Fruit fly (Drosophila melanogaster) whole organism, embryonic: ENCODE measurements around the gene Ppt1.

ENCODE experiments used
- Adf1 ChIP-seq: fragments of 200-800 bp; sonication (Bioruptor generic); IDR thresholded peaks from 2 replicates; pipeline ENCODE4 v1.3.6; 2022; ENCODE audit warnings: missing biosample characterization, missing genetic modification characterization
- Atf3 ChIP-seq: fragments of 200-800 bp; sonication (Bioruptor generic); optimal IDR thresholded peaks from 3 replicates; lab custom pipeline; 2016; ENCODE audit warnings: missing biosample characterization, missing genetic modification characterization
- CG1233 ChIP-seq: fragments of 200-800 bp; sonication (Bioruptor generic); optimal IDR thresholded peaks from 4 replicates; lab custom pipeline; 2018; ENCODE audit warnings: missing biosample characterization, mild to moderate bottlenecking, missing genetic modification characterization
- CG12659 ChIP-seq: fragments of 200-800 bp; sonication (Bioruptor generic); optimal IDR thresholded peaks from 3 replicates; lab custom pipeline; 2017; ENCODE audit warnings: mild to moderate bottlenecking, missing biosample characterization, missing genetic modification reagents, missing genetic modification characterization
- CG14050 ChIP-seq: fragments of 200-800 bp; sonication (Bioruptor generic); IDR thresholded peaks from 3 replicates; pipeline ENCODE4 v1.3.6; 2022; ENCODE audit warnings: missing biosample characterization, missing genetic modification characterization
- CG14860 ChIP-seq: fragments of 200-800 bp; sonication (Bioruptor generic); IDR thresholded peaks from 3 replicates; pipeline ENCODE4 v1.3.6; 2022; ENCODE audit warnings: missing biosample characterization, missing genetic modification characterization; ENCODE audit not compliant: partially characterized antibody
- CG15514 ChIP-seq: fragments of 200-800 bp; sonication (Bioruptor generic); optimal IDR thresholded peaks from 3 replicates; lab custom pipeline; 2017; ENCODE audit warnings: missing biosample characterization, missing genetic modification characterization, mild to moderate bottlenecking, moderate library complexity, missing genetic modification reagents
- CG15696 ChIP-seq: fragments of 200-800 bp; sonication (Bioruptor generic); optimal IDR thresholded peaks from 2 replicates; lab custom pipeline; 2019; ENCODE audit warnings: missing biosample characterization, mild to moderate bottlenecking, missing genetic modification characterization, moderate library complexity
- CG16863 ChIP-seq: fragments of 200-800 bp; sonication (Bioruptor generic); optimal IDR thresholded peaks from 3 replicates; lab custom pipeline; 2016; ENCODE audit warnings: missing biosample characterization, missing genetic modification characterization
- CG2120 ChIP-seq: fragments of 200-800 bp; sonication (Bioruptor generic); optimal IDR thresholded peaks from 3 replicates; lab custom pipeline; 2016; ENCODE audit warnings: missing biosample characterization, missing genetic modification characterization
- CG2129 ChIP-seq: fragments of 200-800 bp; sonication (Bioruptor generic); IDR thresholded peaks from 2 replicates; pipeline ENCODE4 v1.3.6; 2022; ENCODE audit warnings: missing biosample characterization, missing genetic modification characterization; ENCODE audit not compliant: partially characterized antibody
- CG30403 ChIP-seq: fragments of 200-800 bp; sonication (Bioruptor generic); optimal IDR thresholded peaks from 3 replicates; lab custom pipeline; 2016; ENCODE audit warnings: missing biosample characterization, missing genetic modification characterization
- CG4424 ChIP-seq: fragments of 200-800 bp; sonication (Bioruptor generic); optimal IDR thresholded peaks from 3 replicates; lab custom pipeline; 2016; ENCODE audit warnings: missing biosample characterization, missing genetic modification characterization
- CG5180 ChIP-seq: fragments of 200-800 bp; sonication (Bioruptor generic); optimal IDR thresholded peaks from 3 replicates; lab custom pipeline; 2017; ENCODE audit warnings: missing biosample characterization, missing genetic modification characterization, mild to moderate bottlenecking, moderate library complexity, missing genetic modification reagents
- CG7357 ChIP-seq: fragments of 200-800 bp; sonication (Bioruptor generic); IDR thresholded peaks from 3 replicates; pipeline ENCODE4 v1.3.6; 2022; ENCODE audit warnings: missing biosample characterization, missing genetic modification characterization
- CG8089 ChIP-seq: fragments of 200-800 bp; sonication (Bioruptor generic); optimal IDR thresholded peaks from 3 replicates; lab custom pipeline; 2016; ENCODE audit warnings: missing biosample characterization, missing genetic modification characterization
- CG9876 ChIP-seq: fragments of 200-800 bp; sonication (Bioruptor generic); optimal IDR thresholded peaks from 2 replicates; lab custom pipeline; 2016; ENCODE audit warnings: missing biosample characterization, missing genetic modification characterization
- CrebB ChIP-seq: fragments of 200-800 bp; sonication (Bioruptor generic); optimal IDR thresholded peaks from 3 replicates; lab custom pipeline; 2018; ENCODE audit warnings: missing biosample characterization, mild to moderate bottlenecking, missing genetic modification characterization
- Ets97D ChIP-seq: fragments of 200-800 bp; sonication (Bioruptor generic); optimal IDR thresholded peaks from 3 replicates; lab custom pipeline; 2016; ENCODE audit warnings: missing biosample characterization, missing genetic modification characterization
- H15 ChIP-seq: fragments of 200-800 bp; sonication (Bioruptor generic); IDR thresholded peaks from 3 replicates; pipeline ENCODE4 v1.3.6; 2022; ENCODE audit warnings: missing biosample characterization, missing genetic modification characterization
- HLH54F ChIP-seq: fragments of 200-800 bp; sonication (Bioruptor generic); optimal IDR thresholded peaks from 3 replicates; lab custom pipeline; 2016; ENCODE audit warnings: missing biosample characterization, missing genetic modification characterization
- Hand ChIP-seq: fragments of 200-800 bp; sonication (Bioruptor generic); optimal IDR thresholded peaks from 2 replicates; lab custom pipeline; 2017; ENCODE audit warnings: mild to moderate bottlenecking, missing biosample characterization, missing genetic modification reagents, missing genetic modification characterization
- Hr78 ChIP-seq, 2 experiments: fragments of 200-800 bp in 1 of 2; fragments of >200 bp in 1 of 2; sonication (Bioruptor generic) in 1 of 2; optimal IDR thresholded peaks; 2 replicates each; lab custom pipeline; 2017 to 2019; ENCODE audit warnings: missing biosample characterization in 2 of 2, missing genetic modification characterization in 2 of 2, mild to moderate bottlenecking in 1 of 2, moderate library complexity in 1 of 2
- Nf-YA ChIP-seq: fragments of 200-800 bp; sonication (Bioruptor generic); IDR thresholded peaks from 2 replicates; pipeline ENCODE4 v1.3.6; 2022; ENCODE audit warnings: missing biosample characterization, missing genetic modification characterization
- Opbp ChIP-seq: fragments of 200-800 bp; sonication (Bioruptor generic); IDR thresholded peaks from 3 replicates; pipeline ENCODE4 v1.3.6; 2022; ENCODE audit warnings: missing biosample characterization, missing genetic modification characterization; ENCODE audit not compliant: partially characterized antibody
- Rfx ChIP-seq: fragments of 200-800 bp; sonication (Bioruptor generic); IDR thresholded peaks from 2 replicates; pipeline ENCODE4 v1.3.6; 2022; ENCODE audit warnings: missing biosample characterization, missing genetic modification characterization
- Sin3A ChIP-seq: fragments of >200 bp; optimal IDR thresholded peaks from 2 replicates; lab custom pipeline; 2018
- TFAM ChIP-seq: fragments of 200-800 bp; sonication (Bioruptor generic); optimal IDR thresholded peaks from 2 replicates; lab custom pipeline; 2017; ENCODE audit warnings: missing biosample characterization, missing genetic modification characterization, inconsistent platforms
- Xrp1 ChIP-seq: fragments of 200-800 bp; sonication (Bioruptor generic); IDR thresholded peaks from 2 replicates; pipeline ENCODE4 v1.3.6; 2022; ENCODE audit warnings: missing biosample characterization, missing genetic modification characterization
- ac ChIP-seq: fragments of 200-800 bp; sonication (Bioruptor generic); optimal IDR thresholded peaks from 3 replicates; lab custom pipeline; 2017; ENCODE audit warnings: missing biosample characterization, mild to moderate bottlenecking, missing genetic modification characterization
- ato ChIP-seq: fragments of 200-800 bp; sonication (Bioruptor generic); IDR thresholded peaks from 2 replicates; pipeline ENCODE4 v1.3.6; 2022; ENCODE audit warnings: missing biosample characterization, missing genetic modification characterization; ENCODE audit not compliant: partially characterized antibody
- bab2 ChIP-seq: fragments of 200-800 bp; sonication (Bioruptor generic); optimal IDR thresholded peaks from 2 replicates; lab custom pipeline; 2016; ENCODE audit warnings: missing biosample characterization, missing genetic modification characterization
- cg ChIP-seq: fragments of 200-800 bp; sonication (Bioruptor generic); optimal IDR thresholded peaks from 3 replicates; lab custom pipeline; 2019; ENCODE audit warnings: missing biosample characterization, mild to moderate bottlenecking, missing genetic modification characterization, moderate library complexity
- da ChIP-seq: fragments of 200-800 bp; sonication (Bioruptor generic); optimal IDR thresholded peaks from 2 replicates; lab custom pipeline; 2016; ENCODE audit warnings: missing biosample characterization, missing genetic modification characterization
- en ChIP-seq: fragments of 200-800 bp; sonication (Bioruptor generic); optimal IDR thresholded peaks from 2 replicates; lab custom pipeline; 2016; ENCODE audit warnings: missing biosample characterization, missing genetic modification characterization
- esg ChIP-seq: fragments of 200-800 bp; sonication (Bioruptor generic); conservative IDR thresholded peaks from 2 replicates; pipeline ENCODE4 v1.3.6; 2022; ENCODE audit warnings: missing biosample characterization, missing genetic modification characterization
- gem ChIP-seq: fragments of 200-800 bp; sonication (Bioruptor generic); optimal IDR thresholded peaks from 2 replicates; lab custom pipeline; 2019; ENCODE audit warnings: missing biosample characterization, mild to moderate bottlenecking, missing genetic modification characterization, moderate library complexity
- gsb ChIP-seq: fragments of 200-800 bp; sonication (Bioruptor generic); IDR thresholded peaks from 2 replicates; pipeline ENCODE4 v1.3.6; 2022; ENCODE audit warnings: missing biosample characterization, missing genetic modification characterization
- insv ChIP-seq, 2 experiments: fragments of 200-800 bp; sonication (Bioruptor generic); optimal IDR thresholded peaks; 3 replicates each; lab custom pipeline; 2016 to 2018; ENCODE audit warnings: missing biosample characterization in 2 of 2, missing genetic modification characterization in 2 of 2
- kni ChIP-seq: fragments of 200-800 bp; sonication (Bioruptor generic); optimal IDR thresholded peaks from 3 replicates; lab custom pipeline; 2017; ENCODE audit warnings: mild to moderate bottlenecking, missing biosample characterization, missing genetic modification reagents, missing genetic modification characterization
- lola ChIP-seq, 3 experiments: fragments of >200 bp in 2 of 3; fragments of 200-800 bp in 1 of 3; sonication (Bioruptor generic) in 1 of 3; optimal IDR thresholded peaks; 2 replicates each; lab custom pipeline; 2017 to 2019; ENCODE audit warnings: missing biosample characterization in 3 of 3, missing genetic modification characterization in 3 of 3, mild to moderate bottlenecking in 1 of 3, moderate library complexity in 1 of 3
- mam ChIP-seq: fragments of 200-800 bp; sonication (Bioruptor generic); optimal IDR thresholded peaks from 3 replicates; lab custom pipeline; 2016; ENCODE audit warnings: missing biosample characterization, missing genetic modification characterization
- mld ChIP-seq: fragments of 200-800 bp; sonication (Bioruptor generic); IDR thresholded peaks from 3 replicates; pipeline ENCODE4 v1.3.6; 2022; ENCODE audit warnings: missing biosample characterization, missing genetic modification characterization; ENCODE audit not compliant: partially characterized antibody
- org-1 ChIP-seq: fragments of 200-800 bp; sonication (Bioruptor generic); optimal IDR thresholded peaks from 2 replicates; lab custom pipeline; 2017; ENCODE audit warnings: missing biosample characterization, missing genetic modification characterization
- pfk ChIP-seq: fragments of 200-800 bp; sonication (Bioruptor generic); optimal IDR thresholded peaks from 2 replicates; lab custom pipeline; 2018; ENCODE audit warnings: missing biosample characterization, mild to moderate bottlenecking, missing genetic modification characterization, moderate library complexity
- pzg ChIP-seq: fragments of 200-800 bp; sonication (Bioruptor generic); optimal IDR thresholded peaks from 3 replicates; lab custom pipeline; 2018; ENCODE audit warnings: missing biosample characterization, mild to moderate bottlenecking, missing genetic modification characterization, moderate library complexity
- slp2 ChIP-seq: fragments of 200-800 bp; sonication (Bioruptor generic); optimal IDR thresholded peaks from 2 replicates; lab custom pipeline; 2016; ENCODE audit warnings: missing biosample characterization, missing genetic modification characterization
- sob ChIP-seq: fragments of 200-800 bp; sonication (Bioruptor generic); IDR thresholded peaks from 2 replicates; pipeline ENCODE4 v1.3.6; 2022; ENCODE audit warnings: missing biosample characterization, missing genetic modification characterization
- ssp ChIP-seq: fragments of 200-800 bp; sonication (Bioruptor generic); IDR thresholded peaks from 2 replicates; pipeline ENCODE4 v1.3.6; 2022; ENCODE audit warnings: missing biosample characterization, missing genetic modification characterization
- usp ChIP-seq: fragments of >200 bp; optimal IDR thresholded peaks from 2 replicates; lab custom pipeline; 2017; ENCODE audit warnings: missing biosample characterization, missing genetic modification characterization
- zen2 ChIP-seq: fragments of 200-800 bp; sonication (Bioruptor generic); IDR thresholded peaks from 3 replicates; pipeline ENCODE4 v1.3.6; 2022; ENCODE audit warnings: missing biosample characterization, missing genetic modification characterization; ENCODE audit not compliant: partially characterized antibody

Ppt1 gene

dm6 chrX:8677434-8677833, 12.6 kb downstream of the Ppt1 start (continued):
- TF ChIP-seq da (GFP tag; lab: Kevin White, UChicago): no peak
- peak; percentile 81 for TF ChIP-seq en
- no peak for TF ChIP-seq CG16863 (GFP tag; lab: Kevin White, UChicago)
- TF ChIP-seq Nf-YA: peak; percentile 23; the same call in 1 of the 2 replicates
- no peak for TF ChIP-seq CrebB (tag; lab: Kevin White, UChicago)
- peak; percentile 73 for TF ChIP-seq Xrp1
- no peak for TF ChIP-seq pzg
- no peak for TF ChIP-seq CG5180 (GFP tag; lab: Kevin White, UChicago)
- TF ChIP-seq ac (GFP tag; lab: Kevin White, UChicago): no peak
- TF ChIP-seq CG7357 (GFP tag; lab: Robert Waterston, UW): no peak
- TF ChIP-seq CG2120 (GFP tag; lab: Kevin White, UChicago): no peak
- no peak for TF ChIP-seq HLH54F
- TF ChIP-seq pfk: no peak
- TF ChIP-seq Hr78 (GFP tag; optimal IDR thresholded peaks at IDR 0.05; lab: Kevin White, UChicago): peak in 1 of 2 experiments; percentile 63
- no peak for TF ChIP-seq CG30403 (GFP tag; lab: Kevin White, UChicago)
- no peak for TF ChIP-seq cg (GFP tag; lab: Kevin White, UChicago)
- TF ChIP-seq Ets97D (GFP tag; lab: Kevin White, UChicago): peak; percentile 50
- TF ChIP-seq mam (GFP tag; lab: Kevin White, UChicago): peak; percentile 78
- TF ChIP-seq CG15514 (GFP tag; lab: Kevin White, UChicago): no peak
- TF ChIP-seq Hand: no peak
- TF ChIP-seq CG1233 (GFP tag; lab: Kevin White, UChicago): peak; percentile 63
- TF ChIP-seq ato (GFP tag; lab: Robert Waterston, UW): no peak
- peak; percentile 39; the same call in 1 of the 2 replicates for TF ChIP-seq Rfx (GFP tag; lab: Robert Waterston, UW)
- peak; percentile 82 for TF ChIP-seq slp2
- peak; percentile 58 for TF ChIP-seq org-1 (GFP tag; lab: Kevin White, UChicago)
- TF ChIP-seq bab2 (GFP tag; lab: Kevin White, UChicago): peak; percentile 86
- TF ChIP-seq usp (GFP tag; lab: Kevin White, UChicago): no peak
- no peak for TF ChIP-seq CG14860 (GFP tag; lab: Robert Waterston, UW)
- no peak for TF ChIP-seq kni (GFP tag; lab: Kevin White, UChicago)
- no peak for TF ChIP-seq CG4424
- TF ChIP-seq CG14050 (GFP tag; lab: Robert Waterston, UW): no peak
- TF ChIP-seq mld: no peak
- TF ChIP-seq sob (GFP tag; lab: Robert Waterston, UW): no peak
- no peak; the same call in 1 of the 2 replicates for TF ChIP-seq esg (GFP tag; lab: Robert Waterston, UW)
- TF ChIP-seq Atf3 (GFP tag; lab: Kevin White, UChicago): no peak
- peak; percentile 26 for TF ChIP-seq gem (tag; lab: Kevin White, UChicago)

DNA sequence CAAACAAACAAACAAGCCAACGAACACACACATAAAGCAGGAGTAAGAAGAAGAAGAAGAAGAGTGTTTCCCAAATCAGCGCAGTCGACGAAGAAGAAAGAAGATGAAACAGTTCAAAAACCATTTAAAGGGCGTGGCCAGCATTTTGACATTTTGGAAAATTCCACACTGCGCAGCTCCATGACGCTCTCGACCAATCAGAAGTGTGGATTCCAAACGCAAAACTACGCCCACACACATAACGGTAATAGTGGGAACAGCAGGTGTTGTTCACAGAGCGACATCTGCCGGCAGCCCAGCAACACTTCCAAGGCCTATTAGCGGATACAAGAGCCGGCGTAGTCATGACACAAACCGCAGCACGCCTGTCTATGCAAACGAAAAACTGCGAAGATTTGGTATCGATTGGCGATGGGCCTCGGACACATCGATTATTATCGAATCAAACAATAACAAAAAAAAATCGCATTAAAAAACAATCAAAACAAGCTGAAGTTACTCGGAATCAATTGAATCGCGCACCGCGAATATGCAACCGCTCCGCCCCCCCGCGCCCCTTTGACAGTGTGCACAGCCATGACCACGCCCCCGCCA, 13.3 kb downstream of the Ppt1 start, which contains the start of gene Rubicon:
Gene Rubicon (plus strand): TSS at position 433 of the 594 bp plus-strand sequence.
- TF ChIP-seq CG8089 (GFP tag; lab: Kevin White, UChicago) (peak; percentile 37), H15 (0 out of 3 replicates have a peak, but pooled peaks have one; percentile 33), Opbp (peak; percentile 89), Sin3A (peak; percentile 8), insv (GFP tag; optimal IDR thresholded peaks at IDR 0.05; lab: Kevin White, UChicago) (peak in 1 of 2 experiments; percentile 68), gsb (no peak), CG9876 (GFP tag; lab: Kevin White, UChicago) (peak; percentile 50), zen2 (GFP tag; lab: Robert Waterston, UW) (peak; percentile 83; the same call in 2 of the 3 replicates), Adf1 (GFP tag; lab: Robert Waterston, UW) (0 out of 2 replicates have a peak, but pooled peaks have one; percentile 17), lola (GFP tag; optimal IDR thresholded peaks at IDR 0.05; lab: Kevin White, UChicago) (no peak), kni (GFP tag; lab: Kevin White, UChicago) (peak; percentile 6), CG2129 (GFP tag; lab: Robert Waterston, UW) (peak; percentile 48; the same call in 1 of the 2 replicates), CG15696 (tag; lab: Kevin White, UChicago) (peak; percentile 8), ssp (GFP tag; lab: Robert Waterston, UW) (peak; percentile 49), TFAM (GFP tag; lab: Kevin White, UChicago) (no peak), CG12659 (GFP tag; lab: Kevin White, UChicago) (peak; percentile 82)
